Worm (Caenorhabditis elegans) whole organism, dauer: ENCODE data around the gene Y50D4C.5.

Source experiments
- unc-62 ChIP-seq: sonication (generic microtip); optimal IDR thresholded peaks from 2 replicates; lab custom pipeline; 2017; ENCODE audit warnings: missing biosample characterization, missing genetic modification reagents, missing genetic modification characterization

Gene Y50D4C.5

DNA sequence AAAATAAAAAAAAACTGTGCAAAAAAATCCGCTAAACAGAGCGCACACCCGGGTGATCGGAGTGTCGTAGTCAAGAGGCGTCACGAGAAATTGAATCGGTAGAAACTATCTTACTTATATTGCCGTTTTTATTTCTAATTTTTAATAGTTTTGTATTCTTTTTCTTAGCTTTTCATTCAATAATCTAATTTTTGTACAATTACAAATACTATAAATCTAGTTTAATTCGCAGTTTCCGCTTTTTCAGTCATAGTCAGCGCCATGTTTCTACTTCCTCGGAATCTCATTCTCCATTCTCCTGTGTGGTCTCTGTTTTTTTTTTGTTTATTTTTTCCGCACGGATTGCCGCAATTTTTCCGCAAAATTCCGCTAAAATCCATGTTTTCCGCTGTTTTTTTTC lies 282 bp upstream of the Y50D4C.5 start:
- no peak for TF ChIP-seq unc-62

DNA sequence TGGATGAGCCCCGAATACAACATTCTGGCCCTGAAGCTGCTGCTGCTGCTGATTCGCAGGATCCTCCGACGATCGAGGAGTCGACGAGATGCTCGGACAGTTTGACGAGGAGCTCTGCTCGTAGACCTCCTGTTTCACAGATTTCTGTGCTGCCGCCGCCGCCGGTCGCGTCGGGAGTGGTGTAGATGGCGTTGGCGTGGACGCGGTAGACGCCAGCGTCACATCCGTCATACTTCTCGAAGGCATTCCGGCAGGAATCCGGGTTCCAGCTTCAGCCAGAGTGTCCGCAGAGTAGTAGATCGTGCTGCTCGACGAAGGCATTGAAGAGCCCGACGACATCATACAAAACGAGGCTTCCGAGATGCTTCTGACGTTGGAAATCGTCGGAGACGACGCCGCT lies 2.4 kb downstream of the Y50D4C.5 start:
- TF ChIP-seq unc-62, result no peak

DNA sequence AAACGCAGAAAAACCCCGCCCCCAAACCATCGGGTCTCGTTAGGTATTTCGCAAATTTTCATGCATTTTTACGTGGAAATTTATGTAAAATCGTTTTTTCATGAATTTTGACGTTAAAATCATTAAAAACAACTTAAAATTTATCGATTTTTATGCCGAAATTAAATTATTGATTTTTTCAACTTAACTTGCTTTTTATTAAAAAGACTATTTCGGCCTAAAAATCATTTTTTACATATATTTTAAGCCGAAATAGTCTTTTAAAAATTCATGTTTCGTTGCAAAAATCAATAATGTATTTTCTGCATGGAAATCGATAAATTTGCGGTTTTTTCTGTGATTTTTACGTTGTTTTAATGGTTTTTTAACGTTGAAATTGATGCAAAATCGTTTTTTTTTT lies 7.9 kb downstream of the Y50D4C.5 start:
- TF ChIP-seq unc-62, result no peak

DNA sequence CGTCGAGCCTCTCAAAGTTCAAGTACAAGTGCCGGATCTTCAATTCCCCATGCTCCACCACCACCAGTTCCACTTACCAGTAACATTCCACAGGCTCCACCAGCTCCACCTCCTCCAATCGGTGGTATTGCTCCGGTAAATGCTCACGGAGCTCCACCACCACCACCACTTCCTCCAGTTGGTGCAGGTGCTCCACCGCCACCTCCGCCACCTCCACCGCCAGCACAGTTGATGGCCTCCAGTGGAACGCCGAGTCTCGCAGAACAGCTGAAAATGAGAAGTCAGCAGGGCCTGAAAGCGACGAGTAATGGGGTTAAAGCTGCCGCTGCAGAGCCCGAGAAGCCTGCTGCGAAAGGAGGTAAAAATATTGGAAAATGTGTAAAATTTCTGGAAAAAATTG lies 13.2 kb downstream of the Y50D4C.5 start:
- no peak for TF ChIP-seq unc-62

DNA sequence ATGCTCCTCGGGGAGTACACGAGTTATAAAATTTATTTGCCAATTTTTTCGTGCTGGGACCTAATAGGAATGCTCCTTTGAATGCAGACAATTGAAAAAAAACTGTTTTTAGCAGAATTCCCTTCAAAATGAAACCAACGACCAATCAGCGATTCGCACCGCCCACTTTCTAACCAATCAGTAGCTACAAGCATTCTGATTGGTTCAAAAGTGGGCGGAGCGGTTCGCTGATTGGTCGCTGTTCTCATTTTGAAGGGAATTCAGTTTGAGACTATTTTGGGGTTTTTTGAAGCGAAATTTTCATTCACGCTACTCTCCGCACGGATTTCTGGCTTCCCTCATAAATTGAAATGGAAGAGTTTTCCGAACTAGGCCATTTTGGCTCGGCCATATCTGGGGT lies 20.4 kb downstream of the Y50D4C.5 start:
- no peak for TF ChIP-seq unc-62

DNA sequence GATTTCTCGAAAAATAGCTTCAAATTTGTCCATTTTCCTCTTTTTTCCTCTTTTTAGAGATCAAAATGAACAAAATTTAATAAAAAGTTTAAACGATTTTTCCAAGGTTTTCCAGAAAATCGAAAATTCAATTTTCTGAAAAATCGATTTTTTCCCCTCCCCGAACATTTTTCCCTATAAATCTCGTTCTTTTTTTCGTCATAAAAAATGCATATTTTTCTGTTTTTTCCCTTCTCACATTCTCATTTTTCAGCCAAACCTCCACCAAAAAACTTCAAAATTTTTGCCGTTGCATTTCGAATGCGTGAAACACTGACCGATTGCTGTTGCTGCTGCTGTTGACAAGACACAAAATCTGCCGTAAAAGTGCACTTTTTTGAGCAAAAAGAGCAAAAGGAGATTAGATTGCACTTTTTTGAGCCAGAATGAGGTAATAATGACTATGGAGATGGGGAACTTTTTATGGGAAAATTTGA lies 21.2 kb downstream of the Y50D4C.5 start, which contains the start of the genes Y50D4C.12 and unc-34:
TSS of gene Y50D4C.12 (plus strand) at position 301 of the 476 bp plus-strand sequence.
TSS of gene unc-34 (plus strand) at position 426 of the 476 bp plus-strand sequence.
- TF ChIP-seq unc-62, result no peak

DNA sequence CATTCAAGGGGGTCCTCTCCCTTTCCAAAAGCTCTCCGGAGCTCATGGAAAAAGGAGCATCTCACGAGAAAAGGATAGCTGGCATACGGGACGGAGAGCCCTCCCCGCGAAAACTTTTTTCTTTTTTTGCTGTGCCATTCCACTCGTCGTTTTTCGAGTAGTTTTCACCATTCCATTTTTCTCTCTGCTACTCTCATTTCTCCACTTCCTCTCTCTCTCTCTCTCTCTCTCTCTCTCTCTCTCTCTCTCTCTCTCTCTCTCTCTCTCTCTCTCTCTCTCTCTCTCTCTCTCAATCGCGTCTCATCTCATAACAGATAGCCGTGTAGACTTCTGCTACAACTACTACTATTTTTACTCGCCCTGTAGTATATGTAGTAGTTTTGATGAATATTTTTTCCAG lies 23.8 kb downstream of the Y50D4C.5 start:
- no peak for TF ChIP-seq unc-62

DNA sequence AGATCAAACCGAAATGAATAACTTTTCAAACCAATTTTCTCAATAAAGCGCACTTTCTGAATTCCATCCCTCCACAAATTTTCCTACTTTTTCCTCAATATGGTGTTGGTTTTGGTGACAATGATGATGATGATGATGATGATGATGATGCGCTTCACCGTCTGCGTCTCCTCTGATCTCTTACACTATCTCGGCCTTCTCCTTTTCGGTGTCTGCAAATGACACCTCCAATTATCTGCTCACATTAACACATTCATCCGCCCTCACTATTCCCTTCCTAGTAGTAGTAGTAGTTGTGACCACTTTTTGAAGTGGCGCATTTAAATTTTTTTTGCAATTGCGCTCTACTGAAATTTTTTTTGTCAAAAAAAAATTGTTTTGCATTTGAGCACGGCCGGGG lies 24.9 kb downstream of the Y50D4C.5 start:
- TF ChIP-seq unc-62, result no peak

DNA sequence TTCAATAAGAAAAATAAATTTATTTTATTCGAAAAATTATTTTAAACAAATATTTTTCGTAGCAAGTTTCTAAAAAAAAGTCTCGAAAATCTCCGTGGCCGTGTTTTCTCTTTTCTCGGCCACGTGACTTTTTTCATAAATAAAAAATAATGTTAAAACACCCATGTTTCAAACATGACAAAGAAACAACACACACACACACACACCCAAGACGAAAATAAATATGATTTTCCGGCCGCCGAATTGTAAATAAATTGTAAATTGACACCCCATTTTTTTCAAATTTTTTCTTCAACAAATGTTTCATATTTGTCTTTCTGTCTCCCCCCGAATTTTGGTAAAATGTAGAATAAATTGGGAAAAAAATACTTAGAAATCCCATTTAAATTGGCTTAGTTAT lies 25.7 kb downstream of the Y50D4C.5 start:
- TF ChIP-seq unc-62, result no peak

DNA sequence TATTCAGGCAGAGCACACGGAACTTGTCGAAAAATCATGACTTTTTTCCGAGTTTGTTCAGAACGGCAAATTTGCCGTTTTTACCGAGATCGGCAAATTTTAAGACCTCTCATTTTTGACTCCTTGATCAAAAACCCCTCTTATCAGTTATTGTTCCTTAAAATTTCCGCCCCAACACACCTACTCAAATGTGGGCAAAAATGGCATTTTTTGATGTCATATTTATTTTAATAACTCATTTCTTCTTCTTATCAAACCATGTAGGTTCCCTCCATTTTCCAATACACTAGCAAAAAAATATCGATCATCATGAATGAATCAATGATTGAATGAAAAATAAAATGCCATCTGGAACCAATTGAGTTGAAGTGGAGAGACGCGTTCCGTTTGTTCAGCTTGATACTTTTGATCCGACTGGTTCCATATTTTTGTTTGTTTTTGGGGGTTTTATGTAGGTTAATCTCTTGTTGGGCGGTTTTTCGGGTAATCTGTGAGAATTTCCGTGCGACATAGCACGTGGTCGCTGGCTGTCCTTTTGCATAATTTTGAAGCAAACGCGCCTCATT lies 27.0 kb downstream of the Y50D4C.5 start:
- TF ChIP-seq unc-62, result no peak

DNA sequence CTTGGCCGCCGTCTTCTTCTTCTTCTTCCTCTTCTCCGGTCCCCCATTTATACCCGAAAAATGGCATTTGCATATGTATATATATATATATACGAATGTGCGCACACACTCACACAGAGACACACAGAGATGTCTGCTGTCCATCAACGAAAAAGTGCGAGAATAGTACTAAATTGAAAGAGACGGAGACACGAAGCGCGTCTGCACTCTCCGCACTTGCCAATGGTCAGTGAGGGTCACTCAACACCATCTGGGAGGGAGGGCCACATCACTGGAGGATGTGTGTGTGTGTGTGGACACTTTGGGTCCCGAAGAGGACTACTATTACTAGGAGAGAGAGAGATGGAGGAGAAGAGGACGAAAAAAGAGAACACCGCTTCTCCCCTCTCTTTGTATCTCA lies 28.4 kb downstream of the Y50D4C.5 start:
- no peak for TF ChIP-seq unc-62

DNA sequence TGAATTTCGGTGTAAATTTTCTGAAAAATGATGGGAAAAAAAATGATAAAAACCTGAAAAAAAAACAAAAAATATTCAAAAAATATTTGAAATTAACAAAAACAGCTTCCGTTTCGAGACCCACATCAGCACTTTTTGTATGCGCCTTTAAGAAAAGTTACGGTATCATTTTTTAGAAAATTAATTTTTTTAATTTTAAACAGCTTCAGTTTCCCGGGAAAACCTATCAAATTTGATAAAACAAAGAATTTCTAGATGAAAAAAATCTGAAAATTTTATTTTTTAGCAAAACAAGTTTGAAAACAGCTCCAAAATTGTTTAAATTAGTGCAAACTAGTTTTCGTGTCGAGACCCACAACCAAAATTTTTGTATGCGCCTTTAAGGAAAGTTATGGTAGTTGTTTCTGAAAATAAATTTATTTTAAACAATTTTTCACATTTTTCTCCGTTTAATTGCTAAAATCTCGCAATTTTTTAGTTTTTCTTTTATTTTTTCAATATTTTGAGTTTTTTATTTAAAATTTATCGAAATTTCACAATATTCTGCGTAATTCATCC lies 34.5 kb downstream of the Y50D4C.5 start:
- TF ChIP-seq unc-62, result no peak

DNA sequence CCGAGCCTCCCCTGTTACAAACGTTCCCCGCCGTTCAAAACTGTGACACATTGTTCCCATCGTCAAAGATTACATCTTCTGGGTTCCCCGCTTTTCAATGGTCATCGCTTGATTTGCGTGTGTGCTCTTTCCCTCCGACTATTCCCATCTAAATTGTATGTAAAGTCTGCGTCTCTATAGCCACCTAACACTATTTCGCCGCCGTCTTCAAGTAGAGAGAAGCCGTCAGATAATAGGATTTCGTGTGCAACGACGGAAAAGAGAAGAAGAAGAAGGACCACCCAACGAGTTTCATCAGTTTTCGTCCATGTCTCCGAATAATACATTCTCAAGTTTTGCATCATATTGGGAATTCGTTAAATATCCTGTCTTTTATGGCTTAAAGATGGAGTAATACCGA lies 37.4 kb downstream of the Y50D4C.5 start:
- no peak for TF ChIP-seq unc-62

DNA sequence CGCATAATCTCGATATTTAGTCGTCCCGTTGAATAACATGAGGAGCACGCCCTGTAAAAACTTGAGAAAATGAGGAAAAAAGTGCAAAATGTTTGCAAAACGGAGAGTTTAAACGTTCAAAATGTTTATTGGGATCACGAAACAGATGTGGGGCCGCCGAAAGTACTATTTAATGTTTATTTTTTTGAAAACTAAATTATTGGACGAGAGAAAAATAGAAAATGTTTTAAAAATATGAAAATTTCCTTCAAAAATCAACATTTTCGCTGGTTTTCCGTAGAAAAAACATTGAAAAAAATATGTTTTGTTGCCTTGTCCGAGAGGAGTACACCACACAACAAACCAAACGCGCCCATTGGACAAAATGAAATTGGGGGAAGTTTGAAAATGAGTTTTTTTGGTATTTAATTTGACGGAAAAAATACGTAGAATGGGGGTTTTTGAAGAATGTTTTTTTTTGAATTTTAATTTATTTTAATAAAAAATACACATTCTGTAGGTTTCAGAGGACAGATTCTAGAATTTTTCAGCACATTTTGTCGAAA lies 38.7 kb downstream of the Y50D4C.5 start, which contains the start of gene sqv-6:
TSS of gene sqv-6 (minus strand) at position 51 of the 545 bp plus-strand sequence.
- no peak for TF ChIP-seq unc-62

DNA sequence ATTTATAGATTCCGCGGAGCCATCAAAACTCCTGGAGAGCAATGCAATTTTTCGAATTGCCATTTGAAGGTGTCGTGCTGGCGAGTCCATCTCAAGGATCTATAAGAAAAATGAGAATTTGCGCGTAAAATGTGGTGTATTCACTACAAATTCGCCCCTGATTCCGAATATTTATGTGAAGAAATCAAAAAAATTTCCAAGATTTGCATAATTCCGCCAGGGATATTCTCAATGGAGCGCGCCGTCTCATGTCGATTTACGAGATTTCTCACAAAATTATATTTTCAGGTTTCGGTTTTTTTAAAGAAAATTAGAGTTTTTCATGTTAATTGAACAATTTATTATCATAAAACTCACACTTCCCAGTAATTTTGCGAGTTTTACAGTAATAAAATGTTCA lies 53.8 kb downstream of the Y50D4C.5 start, which contains the start of gene Y50D4C.6:
TSS of gene Y50D4C.6 (minus strand) at position 101 of the 400 bp plus-strand sequence.
- TF ChIP-seq unc-62, result no peak

DNA sequence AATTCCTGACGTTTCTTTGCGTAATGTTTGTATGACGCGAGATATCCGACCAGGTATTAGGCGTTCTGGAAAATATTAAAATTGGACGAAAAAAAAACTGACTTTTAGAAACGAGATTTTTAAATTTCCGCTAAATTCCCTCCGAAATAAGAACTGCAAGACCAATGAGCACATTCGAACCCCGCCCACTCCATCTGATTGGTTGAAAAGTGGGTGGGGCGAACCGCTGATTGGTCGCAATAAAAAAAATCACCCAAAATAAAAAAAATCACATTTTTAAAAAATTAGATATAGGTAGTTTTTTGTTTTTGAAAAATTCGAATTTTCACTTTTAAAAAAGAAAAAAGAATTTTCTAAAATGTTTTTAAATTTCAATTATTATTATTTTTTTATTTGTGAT lies 54.5 kb downstream of the Y50D4C.5 start:
- TF ChIP-seq unc-62, result no peak
